Worm (Caenorhabditis elegans) whole organism, midembryonic: ENCODE results near the gene F42A8.1.

Experiments
- T22C8.4 ChIP-seq: fragments of 200-800 bp; sonication (Bioruptor generic); IDR thresholded peaks from 2 replicates; pipeline ENCODE4 v1.3.6; 2022; ENCODE audit warnings: missing genetic modification characterization, missing compliant biosample characterization
- cog-1 ChIP-seq: sonication (generic microtip); optimal IDR thresholded peaks from 2 replicates; lab custom pipeline; 2016; ENCODE audit warnings: missing genetic modification characterization, missing compliant biosample characterization
- klf-2 ChIP-seq: fragments of 200-800 bp; sonication (Bioruptor generic); conservative IDR thresholded peaks from 2 replicates; pipeline ENCODE4 v1.3.6; 2022; ENCODE audit warnings: missing genetic modification reagents, missing genetic modification characterization, missing compliant biosample characterization
- med-1 ChIP-seq: sonication (generic microtip); optimal IDR thresholded peaks from 2 replicates; lab custom pipeline; 2017; ENCODE audit warnings: missing genetic modification characterization, mild to moderate bottlenecking, missing compliant biosample characterization, antibody characterized with exemption, missing genetic modification reagents; ENCODE audit not compliant: insufficient read depth
- ref-1 ChIP-seq: fragments of 200-800 bp; sonication (Bioruptor generic); conservative IDR thresholded peaks from 2 replicates; pipeline ENCODE4 v1.3.6; 2022; ENCODE audit warnings: missing genetic modification reagents, missing genetic modification characterization, missing compliant biosample characterization
- tab-1 ChIP-seq: fragments of 200-800 bp; sonication (Bioruptor generic); IDR thresholded peaks from 2 replicates; pipeline ENCODE4 v1.3.6; 2022; ENCODE audit warnings: missing genetic modification characterization, missing compliant biosample characterization
- ztf-23 ChIP-seq: fragments of 200-800 bp; sonication (Bioruptor generic); IDR thresholded peaks from 2 replicates; pipeline ENCODE4 v1.3.6; 2022; ENCODE audit warnings: missing genetic modification reagents, missing genetic modification characterization, missing compliant biosample characterization
- ztf-29 ChIP-seq: fragments of 200-800 bp; sonication (Bioruptor generic); IDR thresholded peaks from 2 replicates; pipeline ENCODE4 v1.3.6; 2022; ENCODE audit warnings: missing genetic modification reagents, missing genetic modification characterization, missing compliant biosample characterization

- no peak for TF ChIP-seq klf-2 (GFP tag; lab: Robert Waterston, UW)
- no peak for TF ChIP-seq ztf-23 (GFP tag; lab: Robert Waterston, UW)
- no peak for TF ChIP-seq T22C8.4
- no peak for TF ChIP-seq ref-1 (GFP tag; lab: Robert Waterston, UW)
- no peak for TF ChIP-seq tab-1 (GFP tag; lab: Robert Waterston, UW)
- no peak for TF ChIP-seq ztf-29
- TF ChIP-seq cog-1 (tag; lab: Kevin White, UChicago): no peak
- no peak for TF ChIP-seq med-1
These were observed 26.6 kb upstream of the F42A8.1 start, which contains the start of gene C06C3.4 for ce11 chrII:9372991-9373390.
